Worm (Caenorhabditis elegans): Measurements from ENCODE around the gene acp-4.

The acp-4 gene

ce11 chrII:8407491-8407890 lies 27.4 kb downstream of the acp-4 start, which contains the start of gene sra-13:
TSS of gene sra-13 (plus strand) at chrII:8407685.
- TF ChIP-seq flt-1 (GFP tag; IDR thresholded peaks at IDR 0.05), result no peak
- TF ChIP-seq pes-1 (GFP tag; IDR thresholded peaks at IDR 0.05), result no peak
- TF ChIP-seq tbx-11 (GFP tag; IDR thresholded peaks at IDR 0.05), result no peak
- no peak for TF ChIP-seq F13C5.2 (tag; optimal IDR thresholded peaks at IDR 0.05)
- TF ChIP-seq hmg-4 (GFP tag; optimal IDR thresholded peaks at IDR 0.05), result no peak
- no peak for TF ChIP-seq hmbx-1 (tag; optimal IDR thresholded peaks at IDR 0.05)
- no peak for TF ChIP-seq ets-7 (tag; optimal IDR thresholded peaks at IDR 0.05)
- TF ChIP-seq tbx-37 (GFP tag; conservative IDR thresholded peaks at IDR 0.05), result no peak
- TF ChIP-seq tra-4 (tag; optimal IDR thresholded peaks at IDR 0.05), result no peak
- TF ChIP-seq hnd-1 (tag; optimal IDR thresholded peaks at IDR 0.05), result no peak

ce11 chrII:8405303-8405702 lies 29.6 kb downstream of the acp-4 start, which contains the start of gene ubc-24:
TSS of gene ubc-24 (plus strand) at chrII:8405603.
- no peak for TF ChIP-seq hmg-4 (GFP tag; optimal IDR thresholded peaks at IDR 0.05)
- no peak for TF ChIP-seq ceh-13 (GFP tag; optimal IDR thresholded peaks at IDR 0.05)
- no peak for TF ChIP-seq sea-1 (GFP tag; conservative IDR thresholded peaks at IDR 0.05)
- TF ChIP-seq tbx-11 (GFP tag; IDR thresholded peaks at IDR 0.05), result no peak
- no peak for TF ChIP-seq ets-7 (tag; optimal IDR thresholded peaks at IDR 0.05)
- TF ChIP-seq aly-1 (tag; optimal IDR thresholded peaks at IDR 0.05), result no peak
- TF ChIP-seq F13C5.2 (tag; optimal IDR thresholded peaks at IDR 0.05), result no peak
- no peak for TF ChIP-seq ama-1 (optimal IDR thresholded peaks at IDR 0.05)
- TF ChIP-seq hnd-1 (tag; optimal IDR thresholded peaks at IDR 0.05), result no peak
- no peak for TF ChIP-seq pes-1 (GFP tag; IDR thresholded peaks at IDR 0.05)
- no peak for TF ChIP-seq tbx-37 (GFP tag; conservative IDR thresholded peaks at IDR 0.05)
- no peak for TF ChIP-seq scrt-1 (GFP tag; IDR thresholded peaks at IDR 0.05)
- no peak for TF ChIP-seq ceh-36 (tag; optimal IDR thresholded peaks at IDR 0.05)
- no peak for TF ChIP-seq flt-1 (GFP tag; IDR thresholded peaks at IDR 0.05)
- no peak for TF ChIP-seq tra-4 (tag; optimal IDR thresholded peaks at IDR 0.05)
- no peak for TF ChIP-seq B0310.2 (tag; optimal IDR thresholded peaks at IDR 0.05)
- no peak for TF ChIP-seq hmbx-1 (tag; optimal IDR thresholded peaks at IDR 0.05)

- no peak for TF ChIP-seq tbx-11 (GFP tag; IDR thresholded peaks at IDR 0.05)
- no peak for TF ChIP-seq pes-1 (GFP tag; IDR thresholded peaks at IDR 0.05)
- TF ChIP-seq ama-1 (optimal IDR thresholded peaks at IDR 0.05), result no peak
- no peak for TF ChIP-seq hnd-1 (tag; optimal IDR thresholded peaks at IDR 0.05)
- no peak for TF ChIP-seq tbx-37 (GFP tag; conservative IDR thresholded peaks at IDR 0.05)
- TF ChIP-seq ceh-13 (GFP tag; optimal IDR thresholded peaks at IDR 0.05), result no peak
- no peak for TF ChIP-seq hmg-4 (GFP tag; optimal IDR thresholded peaks at IDR 0.05)
- no peak for TF ChIP-seq aly-1 (tag; optimal IDR thresholded peaks at IDR 0.05)
- no peak for TF ChIP-seq scrt-1 (GFP tag; IDR thresholded peaks at IDR 0.05)
- TF ChIP-seq ceh-36 (tag; optimal IDR thresholded peaks at IDR 0.05), result no peak
- TF ChIP-seq sea-1 (GFP tag; conservative IDR thresholded peaks at IDR 0.05), result no peak
- TF ChIP-seq hmbx-1 (tag; optimal IDR thresholded peaks at IDR 0.05), result no peak
- TF ChIP-seq tra-4 (tag; optimal IDR thresholded peaks at IDR 0.05), result no peak
- no peak for TF ChIP-seq ets-7 (tag; optimal IDR thresholded peaks at IDR 0.05)
- TF ChIP-seq F13C5.2 (tag; optimal IDR thresholded peaks at IDR 0.05), result no peak
- TF ChIP-seq flt-1 (GFP tag; IDR thresholded peaks at IDR 0.05), result no peak
- no peak for TF ChIP-seq B0310.2 (tag; optimal IDR thresholded peaks at IDR 0.05)
Measured at ce11 chrII:8404748-8405147, 30.2 kb downstream of the acp-4 start, which contains the start of gene skpo-1. TSS of gene skpo-1 (minus strand) at chrII:8404848.

ce11 chrII:8399997-8400396 lies 34.9 kb downstream of the acp-4 start:
- TF ChIP-seq tra-4 (tag; optimal IDR thresholded peaks at IDR 0.05), result no peak
- TF ChIP-seq tbx-11 (GFP tag; IDR thresholded peaks at IDR 0.05), result no peak
- no peak for TF ChIP-seq ama-1 (optimal IDR thresholded peaks at IDR 0.05)
- TF ChIP-seq ets-7 (tag; optimal IDR thresholded peaks at IDR 0.05), result no peak
- TF ChIP-seq hmg-4 (GFP tag; optimal IDR thresholded peaks at IDR 0.05), result no peak
- TF ChIP-seq B0310.2 (tag; optimal IDR thresholded peaks at IDR 0.05), result no peak
- no peak for TF ChIP-seq pes-1 (GFP tag; IDR thresholded peaks at IDR 0.05)

- TF ChIP-seq tbx-11 (GFP tag; IDR thresholded peaks at IDR 0.05), result no peak
- no peak for TF ChIP-seq flt-1 (GFP tag; IDR thresholded peaks at IDR 0.05)
- no peak for TF ChIP-seq scrt-1 (GFP tag; IDR thresholded peaks at IDR 0.05)
- TF ChIP-seq ceh-13 (GFP tag; optimal IDR thresholded peaks at IDR 0.05), result no peak
- no peak for TF ChIP-seq sea-1 (GFP tag; conservative IDR thresholded peaks at IDR 0.05)
- no peak for TF ChIP-seq hnd-1 (tag; optimal IDR thresholded peaks at IDR 0.05)
- TF ChIP-seq B0310.2 (tag; optimal IDR thresholded peaks at IDR 0.05), result no peak
Measured at ce11 chrII:8399064-8399463, 35.8 kb downstream of the acp-4 start, which contains the start of gene dod-23. TSS of gene dod-23 (minus strand) at chrII:8399164.

ce11 chrII:8396041-8396440 lies 38.9 kb downstream of the acp-4 start, which contains the start of gene F49E12.7:
TSS of gene F49E12.7 (minus strand) at chrII:8396141.
- TF ChIP-seq hnd-1 (tag; optimal IDR thresholded peaks at IDR 0.05) (no peak), B0310.2 (tag; optimal IDR thresholded peaks at IDR 0.05) (no peak), ceh-13 (GFP tag; optimal IDR thresholded peaks at IDR 0.05) (no peak), tra-4 (tag; optimal IDR thresholded peaks at IDR 0.05) (no peak), ama-1 (optimal IDR thresholded peaks at IDR 0.05) (no peak), hmbx-1 (tag; optimal IDR thresholded peaks at IDR 0.05) (no peak), sea-1 (GFP tag; conservative IDR thresholded peaks at IDR 0.05) (no peak), aly-1 (tag; optimal IDR thresholded peaks at IDR 0.05) (no peak), ets-7 (tag; optimal IDR thresholded peaks at IDR 0.05) (no peak), hmg-4 (GFP tag; optimal IDR thresholded peaks at IDR 0.05) (no peak), flt-1 (GFP tag; IDR thresholded peaks at IDR 0.05) (no peak), F13C5.2 (tag; optimal IDR thresholded peaks at IDR 0.05) (no peak), scrt-1 (GFP tag; IDR thresholded peaks at IDR 0.05) (no peak)

- TF ChIP-seq hnd-1 (tag; optimal IDR thresholded peaks at IDR 0.05), result no peak
- no peak for TF ChIP-seq tbx-37 (GFP tag; conservative IDR thresholded peaks at IDR 0.05)
- TF ChIP-seq sea-1 (GFP tag; conservative IDR thresholded peaks at IDR 0.05), result no peak
- no peak for TF ChIP-seq tbx-11 (GFP tag; IDR thresholded peaks at IDR 0.05)
- TF ChIP-seq aly-1 (tag; optimal IDR thresholded peaks at IDR 0.05), result no peak
- TF ChIP-seq hmbx-1 (tag; optimal IDR thresholded peaks at IDR 0.05), result no peak
- TF ChIP-seq F13C5.2 (tag; optimal IDR thresholded peaks at IDR 0.05), result no peak
- TF ChIP-seq hmg-4 (GFP tag; optimal IDR thresholded peaks at IDR 0.05), result no peak
- no peak for TF ChIP-seq scrt-1 (GFP tag; IDR thresholded peaks at IDR 0.05)
- no peak for TF ChIP-seq ceh-36 (tag; optimal IDR thresholded peaks at IDR 0.05)
- no peak for TF ChIP-seq tra-4 (tag; optimal IDR thresholded peaks at IDR 0.05)
- no peak for TF ChIP-seq B0310.2 (tag; optimal IDR thresholded peaks at IDR 0.05)
- no peak for TF ChIP-seq ama-1 (optimal IDR thresholded peaks at IDR 0.05)
- TF ChIP-seq ceh-13 (GFP tag; optimal IDR thresholded peaks at IDR 0.05), result no peak
Measured at ce11 chrII:8394205-8394604, 40.7 kb downstream of the acp-4 start, which contains the start of gene F49E12.8. TSS of gene F49E12.8 (minus strand) at chrII:8394305.

All from whole organism, early embryonic.